Worm (Caenorhabditis elegans) whole organism, L3 larva: Measurements from ENCODE around the gene rgs-10.
"Not testable (repeated sequence)": the region's sequence is repeated elsewhere in the genome, so short reads cannot be mapped to it uniquely, and the experiment has no call there.

Source experiments
- egl-27 ChIP-seq: sonication (generic microtip); optimal IDR thresholded peaks from 4 replicates; lab custom pipeline; 2017; ENCODE audit warnings: missing biosample characterization, missing genetic modification reagents, missing genetic modification characterization
- egl-5 ChIP-seq: fragments of 150-350 bp; optimal IDR thresholded peaks from 2 replicates; lab custom pipeline; 2017; ENCODE audit warnings: missing biosample characterization, missing genetic modification reagents, missing genetic modification characterization, inconsistent platforms
- elt-3 ChIP-seq, 3 experiments: fragments of 150-350 bp in 1 of 3; sonication (generic microtip) in 2 of 3; optimal IDR thresholded peaks; 2 replicates in 2 of 3; 4 replicates in 1 of 3; lab custom pipeline; 2014 to 2017; ENCODE audit warnings: missing biosample characterization in 3 of 3, missing genetic modification characterization in 3 of 3
- fkh-10 ChIP-seq: sonication (generic microtip); optimal IDR thresholded peaks from 2 replicates; lab custom pipeline; 2017; ENCODE audit warnings: missing biosample characterization, missing genetic modification reagents, missing genetic modification characterization
- fos-1 ChIP-seq: fragments of 150-350 bp; optimal IDR thresholded peaks from 2 replicates; lab custom pipeline; 2014; ENCODE audit warnings: missing biosample characterization, missing genetic modification characterization
- lin-15B ChIP-seq: fragments of 150-350 bp; optimal IDR thresholded peaks from 2 replicates; lab custom pipeline; 2014; ENCODE audit warnings: missing biosample characterization, missing genetic modification characterization
- mdl-1 ChIP-seq: fragments of 150-350 bp; optimal IDR thresholded peaks from 2 replicates; lab custom pipeline; 2014; ENCODE audit warnings: missing biosample characterization, missing genetic modification characterization
- nhr-11 ChIP-seq: fragments of 150-350 bp; optimal IDR thresholded peaks from 2 replicates; lab custom pipeline; 2014; ENCODE audit warnings: missing biosample characterization, missing genetic modification characterization
- nhr-12 ChIP-seq: fragments of 150-350 bp; optimal IDR thresholded peaks from 2 replicates; lab custom pipeline; 2014; ENCODE audit warnings: missing biosample characterization, missing genetic modification characterization
- nhr-237 ChIP-seq: fragments of 150-350 bp; optimal IDR thresholded peaks from 2 replicates; lab custom pipeline; 2014; ENCODE audit warnings: missing biosample characterization, missing genetic modification characterization
- nhr-28 ChIP-seq: fragments of 150-350 bp; optimal IDR thresholded peaks from 2 replicates; lab custom pipeline; 2014; ENCODE audit warnings: missing biosample characterization, missing genetic modification characterization
- nhr-77 ChIP-seq: fragments of 150-350 bp; optimal IDR thresholded peaks from 2 replicates; lab custom pipeline; 2014; ENCODE audit warnings: missing biosample characterization, missing genetic modification characterization
- ztf-4 ChIP-seq: fragments of 150-350 bp; optimal IDR thresholded peaks from 2 replicates; lab custom pipeline; 2014; ENCODE audit warnings: missing biosample characterization, missing genetic modification characterization

DNA sequence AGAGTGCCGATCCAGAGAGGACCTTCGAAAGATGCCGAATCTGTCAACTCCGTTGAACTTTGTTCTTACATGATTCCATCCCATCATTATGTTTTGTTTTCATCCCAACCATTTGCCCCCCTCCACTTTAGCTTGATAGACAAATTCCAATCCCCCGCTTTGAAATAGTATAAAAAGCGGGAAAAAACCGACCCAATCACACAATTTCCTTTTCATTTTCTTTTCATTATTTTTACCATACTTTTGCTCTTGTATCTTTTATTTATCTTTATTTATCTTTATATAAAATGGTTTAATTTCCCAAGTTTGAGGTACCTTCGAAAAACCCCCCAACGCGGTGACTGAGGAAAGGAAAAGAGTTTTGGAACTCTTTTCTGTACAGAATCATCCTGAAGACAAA is 4.0 kb downstream of the rgs-10 start, which contains the start of gene F20D1.22:
- TF ChIP-seq fos-1 (tag; lab: Kevin White, UChicago); ztf-4; nhr-28 (tag; lab: Kevin White, UChicago); nhr-11 (tag; lab: Kevin White, UChicago); nhr-237; nhr-77 (tag; lab: Kevin White, UChicago); mdl-1 (tag; lab: Kevin White, UChicago); nhr-12 (tag; lab: Kevin White, UChicago); egl-5 (tag; lab: Kevin White, UChicago); elt-3 (tag; optimal IDR thresholded peaks at IDR 0.05; lab: Kevin White, UChicago); egl-27; fkh-10 (GFP tag; lab: Kevin White, UChicago); lin-15B: not testable (repeated sequence)
